Worm (Caenorhabditis elegans): ENCODE data around the gene mpst-4.

Gene mpst-4

DNA sequence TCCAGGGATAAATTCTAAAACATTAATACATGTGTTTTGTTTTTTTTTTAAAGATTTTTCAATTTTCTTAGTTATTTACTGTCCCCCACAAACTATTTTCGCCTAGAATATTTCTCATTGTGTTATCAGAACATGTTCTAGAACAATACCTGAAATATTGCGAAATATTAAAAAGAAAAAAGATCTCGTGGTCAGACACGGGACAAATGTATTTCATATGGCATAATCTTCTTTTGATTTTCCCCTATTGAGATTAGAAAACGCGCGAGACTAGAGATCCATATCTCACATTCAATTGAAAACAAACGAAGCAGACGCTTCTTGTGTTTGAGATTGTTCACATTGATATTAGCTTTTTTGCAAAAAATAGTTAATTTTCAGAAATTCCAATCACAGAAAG lies 7.1 kb downstream of the mpst-4 start (continued):
- TF ChIP-seq ceh-82 (tag; optimal IDR thresholded peaks at IDR 0.05): no peak
- no peak for TF ChIP-seq mdl-1 (tag; optimal IDR thresholded peaks at IDR 0.05)
- TF ChIP-seq alr-1 (tag; optimal IDR thresholded peaks at IDR 0.05): no peak
- peak; percentile 1 for TF ChIP-seq skn-1 (tag; optimal IDR thresholded peaks at IDR 0.05)
- no peak for TF ChIP-seq dmd-4 (tag; optimal IDR thresholded peaks at IDR 0.05)
- TF ChIP-seq nhr-6 (tag; optimal IDR thresholded peaks at IDR 0.05): no peak
- TF ChIP-seq nhr-237 (tag; optimal IDR thresholded peaks at IDR 0.05): no peak
- no peak for TF ChIP-seq F13H6.1 (tag; optimal IDR thresholded peaks at IDR 0.05)
- TF ChIP-seq zag-1 (tag; optimal IDR thresholded peaks at IDR 0.05): no peak
- no peak for TF ChIP-seq elt-1 (tag; optimal IDR thresholded peaks at IDR 0.05)

DNA sequence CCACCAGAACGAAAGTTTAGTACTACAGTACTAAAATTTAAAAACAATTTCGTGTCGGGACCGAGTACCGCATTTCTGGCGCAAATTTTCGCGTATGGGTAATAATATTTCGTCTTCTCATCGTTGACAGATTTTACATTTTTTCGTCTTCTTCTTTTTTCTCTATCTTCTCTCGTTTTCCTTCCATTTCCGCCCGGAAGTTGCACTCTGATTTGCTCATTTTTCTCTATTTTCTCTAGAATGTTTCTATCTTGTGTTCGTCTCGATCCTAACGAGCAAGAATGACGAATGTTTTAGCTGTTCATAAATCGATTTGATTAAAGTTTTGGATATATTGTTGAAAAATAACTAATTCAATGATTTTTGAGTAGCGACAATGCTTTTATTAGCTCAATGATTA lies 7.8 kb downstream of the mpst-4 start:
- TF ChIP-seq sma-9 (GFP tag; optimal IDR thresholded peaks at IDR 0.05) (peak; percentile 49), sma-9 (tag; optimal IDR thresholded peaks at IDR 0.05) (no peak), ceh-16 (tag; optimal IDR thresholded peaks at IDR 0.05) (no peak), C34F6.9 (tag; optimal IDR thresholded peaks at IDR 0.05) (peak; percentile 15), lsy-2 (tag; optimal IDR thresholded peaks at IDR 0.05) (peak; percentile 2 to 24), nhr-10 (tag; optimal IDR thresholded peaks at IDR 0.05) (no peak)

ce11 chrII:4854761-4855160 lies 8.5 kb downstream of the mpst-4 start:
- no peak for TF ChIP-seq lin-39 (tag; optimal IDR thresholded peaks at IDR 0.05)
- TF ChIP-seq nhr-23 (tag; optimal IDR thresholded peaks at IDR 0.05): no peak
- TF ChIP-seq nhr-21 (tag; optimal IDR thresholded peaks at IDR 0.05): no peak
- peak; percentile 35 for TF ChIP-seq unc-55 (GFP tag; optimal IDR thresholded peaks at IDR 0.05)
- TF ChIP-seq lin-11 (tag; optimal IDR thresholded peaks at IDR 0.05): no peak
- no peak for TF ChIP-seq gmeb-1 (tag; optimal IDR thresholded peaks at IDR 0.05)
- no peak for TF ChIP-seq ztf-4 (tag; optimal IDR thresholded peaks at IDR 0.05)
- no peak for TF ChIP-seq sma-9 (GFP tag; optimal IDR thresholded peaks at IDR 0.05)
- no peak for TF ChIP-seq sma-9 (tag; optimal IDR thresholded peaks at IDR 0.05)
- TF ChIP-seq C34F6.9 (tag; optimal IDR thresholded peaks at IDR 0.05): peak; percentile 39
- TF ChIP-seq ztf-1 (GFP tag; conservative IDR thresholded peaks at IDR 0.05): no peak

DNA sequence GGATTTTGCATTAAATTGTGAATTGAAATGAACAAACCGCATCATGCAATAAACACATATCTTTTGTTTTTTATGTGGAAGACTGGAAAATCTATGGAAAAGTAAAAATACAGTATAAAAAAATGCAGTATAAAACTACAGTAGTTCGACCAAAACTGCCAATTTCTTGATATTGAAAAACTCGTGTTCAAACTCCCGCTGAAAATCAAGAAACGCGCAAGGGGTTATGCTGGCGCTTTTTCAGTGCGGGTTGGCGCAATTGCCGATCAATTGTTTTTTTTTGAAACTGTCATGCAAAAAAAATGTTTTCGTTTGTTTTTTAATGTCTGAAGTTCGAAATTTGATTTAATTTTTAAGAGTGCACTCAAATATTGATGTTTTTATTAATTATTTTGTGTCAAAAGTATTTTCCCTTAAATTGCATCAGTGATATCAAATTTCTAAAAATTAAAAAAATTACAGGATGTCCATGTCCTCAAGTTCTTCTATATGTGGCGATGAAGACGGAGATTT lies 11.6 kb downstream of the mpst-4 start, which contains the start of gene dnj-9:
Gene dnj-9, plus strand, starts transcription at position 463 of the 513 bp plus-strand sequence.
- TF ChIP-seq ZK546.5 (tag; optimal IDR thresholded peaks at IDR 0.05) (peak; percentile 68), ztf-1 (GFP tag; conservative IDR thresholded peaks at IDR 0.05) (no peak), ama-1 (optimal IDR thresholded peaks at IDR 0.05) (peak; percentile 77), aly-2 (tag; optimal IDR thresholded peaks at IDR 0.05) (no peak), sma-9 (GFP tag; optimal IDR thresholded peaks at IDR 0.05) (peak; percentile 98), sma-9 (tag; optimal IDR thresholded peaks at IDR 0.05) (no peak), R02D3.7 (tag; optimal IDR thresholded peaks at IDR 0.05) (peak; percentile 78), ceh-16 (tag; optimal IDR thresholded peaks at IDR 0.05) (peak; percentile 6), elt-1 (tag; optimal IDR thresholded peaks at IDR 0.05) (no peak), fos-1 (tag; optimal IDR thresholded peaks at IDR 0.05) (peak; percentile 77), lin-39 (tag; optimal IDR thresholded peaks at IDR 0.05) (no peak), nhr-129 (tag; optimal IDR thresholded peaks at IDR 0.05) (peak; percentile 87), nhr-21 (tag; optimal IDR thresholded peaks at IDR 0.05) (peak; percentile 93), unc-62 (GFP tag; optimal IDR thresholded peaks at IDR 0.05) (peak; percentile 63), C34F6.9 (tag; optimal IDR thresholded peaks at IDR 0.05) (peak; percentile 98), egl-27 (tag; optimal IDR thresholded peaks at IDR 0.05) (peak; percentile 94), nhr-25 (tag; optimal IDR thresholded peaks at IDR 0.05) (peak; percentile 97), lin-13 (GFP tag; optimal IDR thresholded peaks at IDR 0.05) (peak; percentile 95), unc-39 (tag; optimal IDR thresholded peaks at IDR 0.05) (no peak), mdl-1 (tag; optimal IDR thresholded peaks at IDR 0.05) (peak in 1 of 2 experiments; percentile 62), skn-1 (tag; optimal IDR thresholded peaks at IDR 0.05) (peak; percentile 58), nhr-12 (tag; optimal IDR thresholded peaks at IDR 0.05) (peak; percentile 60), nhr-6 (tag; optimal IDR thresholded peaks at IDR 0.05) (peak; percentile 89), F13H6.1 (tag; optimal IDR thresholded peaks at IDR 0.05) (peak; percentile 96), alr-1 (tag; optimal IDR thresholded peaks at IDR 0.05) (peak; percentile 38), unc-55 (GFP tag; optimal IDR thresholded peaks at IDR 0.05) (peak; percentile 98), Y55F3AM.14 (GFP tag; optimal IDR thresholded peaks at IDR 0.05) (no peak), peb-1 (tag; optimal IDR thresholded peaks at IDR 0.05) (no peak), mbf-1 (tag; optimal IDR thresholded peaks at IDR 0.05) (no peak), crh-2 (tag; optimal IDR thresholded peaks at IDR 0.05) (peak; percentile 96), nhr-10 (tag; optimal IDR thresholded peaks at IDR 0.05) (peak; percentile 91), gmeb-1 (tag; optimal IDR thresholded peaks at IDR 0.05) (peak; percentile 100), blmp-1 (tag; optimal IDR thresholded peaks at IDR 0.05; ENCODE audit: insufficient read depth) (peak; percentile 77), sem-4 (tag; optimal IDR thresholded peaks at IDR 0.05) (peak; percentile 95), zag-1 (tag; optimal IDR thresholded peaks at IDR 0.05) (peak; percentile 85), elt-3 (tag; optimal IDR thresholded peaks at IDR 0.05) (no peak), lin-11 (tag; optimal IDR thresholded peaks at IDR 0.05) (peak; percentile 90), ztf-4 (tag; optimal IDR thresholded peaks at IDR 0.05) (peak; percentile 91), mab-5 (tag; optimal IDR thresholded peaks at IDR 0.05) (peak; percentile 93), nhr-77 (tag; optimal IDR thresholded peaks at IDR 0.05) (peak; percentile 79), nhr-11 (tag; optimal IDR thresholded peaks at IDR 0.05) (no peak)

Measured in whole organism, L2 larva.